Worm (Caenorhabditis elegans) whole organism, L4 larva: Measurements from ENCODE around the gene fipr-3.
A peak's percentile ranks its signal among the peaks of the same experiment; 100 is the strongest.

Source experiments
- F44E2.7 ChIP-seq: fragments of 200-800 bp; sonication (Bioruptor generic); IDR thresholded peaks from 2 replicates; pipeline ENCODE4 v2.1.2; 2022; ENCODE audit warnings: missing genetic modification characterization, missing compliant biosample characterization
- T26A8.4 ChIP-seq: fragments of 200-800 bp; sonication (Bioruptor generic); IDR thresholded peaks from 2 replicates; pipeline ENCODE4 v1.3.6; 2022; ENCODE audit warnings: missing genetic modification characterization, missing compliant biosample characterization
- Y105C5A.15 ChIP-seq: fragments of 200-800 bp; sonication (Bioruptor generic); IDR thresholded peaks from 2 replicates; pipeline ENCODE4 v1.3.6; 2022; ENCODE audit warnings: missing genetic modification characterization, missing compliant biosample characterization
- aha-1 ChIP-seq: fragments of 150-350 bp; peaks from one replicate; lab custom pipeline; 2014; ENCODE audit warnings: missing biosample characterization, missing genetic modification characterization
- ceh-20 ChIP-seq: fragments of 200-800 bp; sonication (Bioruptor generic); IDR thresholded peaks from 2 replicates; pipeline ENCODE4 v1.3.6; 2022; ENCODE audit warnings: missing genetic modification reagents, missing genetic modification characterization, missing compliant biosample characterization
- ceh-32 ChIP-seq: sonication (generic microtip); optimal IDR thresholded peaks from 2 replicates; lab custom pipeline; 2016; ENCODE audit warnings: mild to moderate bottlenecking, missing genetic modification characterization, missing compliant biosample characterization; ENCODE audit not compliant: poor library complexity
- ceh-62 ChIP-seq: sonication (generic microtip); optimal IDR thresholded peaks from 2 replicates; lab custom pipeline; 2017; ENCODE audit warnings: missing biosample characterization, missing genetic modification characterization
- ctbp-1 ChIP-seq: fragments of 200-800 bp; sonication (Bioruptor generic); IDR thresholded peaks from 2 replicates; pipeline ENCODE4 v1.3.6; 2022; ENCODE audit warnings: missing genetic modification reagents, missing genetic modification characterization, missing compliant biosample characterization
- dpl-1 ChIP-seq: fragments of 150-350 bp; optimal IDR thresholded peaks from 2 replicates; lab custom pipeline; 2014; ENCODE audit warnings: missing biosample characterization, missing genetic modification reagents, missing genetic modification characterization
- duxl-1 ChIP-seq: sonication (generic microtip); optimal IDR thresholded peaks from 2 replicates; lab custom pipeline; 2016; ENCODE audit warnings: mild to moderate bottlenecking, missing genetic modification characterization, moderate library complexity, missing compliant biosample characterization; ENCODE audit not compliant: poor library complexity
- egl-27 ChIP-seq: sonication (generic microtip); optimal IDR thresholded peaks from 3 replicates; lab custom pipeline; 2017; ENCODE audit warnings: missing biosample characterization, missing genetic modification reagents, missing genetic modification characterization
- egl-43 ChIP-seq: fragments of 200-800 bp; sonication (Bioruptor generic); IDR thresholded peaks from 2 replicates; pipeline ENCODE4 v1.3.6; 2022; ENCODE audit warnings: missing genetic modification reagents, missing genetic modification characterization, missing compliant biosample characterization
- hlh-11 ChIP-seq: fragments of 200-800 bp; sonication (Bioruptor generic); optimal IDR thresholded peaks from 2 replicates; lab custom pipeline; 2018; ENCODE audit warnings: mild to moderate bottlenecking, missing genetic modification characterization, missing compliant biosample characterization
- hlh-30 ChIP-seq: sonication (generic microtip); optimal IDR thresholded peaks from 2 replicates; lab custom pipeline; 2017; ENCODE audit warnings: antibody characterized with exemption, mild to moderate bottlenecking, missing genetic modification characterization, missing compliant biosample characterization; ENCODE audit not compliant: insufficient read depth
- lim-7 ChIP-seq: fragments of 200-800 bp; sonication (Bioruptor generic); IDR thresholded peaks from 2 replicates; pipeline ENCODE4 v1.3.6; 2022; ENCODE audit warnings: missing genetic modification characterization, missing compliant biosample characterization
- lin-39 ChIP-seq: fragments of 150-350 bp; optimal IDR thresholded peaks from 2 replicates; lab custom pipeline; 2014; ENCODE audit warnings: missing biosample characterization, missing genetic modification reagents, missing genetic modification characterization
- lir-3 ChIP-seq: sonication (generic microtip); optimal IDR thresholded peaks from 2 replicates; lab custom pipeline; 2016; ENCODE audit warnings: mild to moderate bottlenecking, missing genetic modification characterization, missing compliant biosample characterization
- madf-5 ChIP-seq, 2 experiments: fragments of 200-800 bp; sonication (Bioruptor generic); IDR thresholded peaks; 2 replicates each; pipeline ENCODE4 v1.3.6; 2022; ENCODE audit warnings: missing compliant biosample characterization in 2 of 2, missing genetic modification characterization in 2 of 2
- mdt-29 ChIP-seq: fragments of 200-800 bp; sonication (Bioruptor generic); IDR thresholded peaks from 2 replicates; pipeline ENCODE4 v1.3.6; 2022; ENCODE audit warnings: missing genetic modification reagents, missing genetic modification characterization, missing compliant biosample characterization
- mep-1 ChIP-seq: fragments of 150-350 bp; sonication (generic microtip); optimal IDR thresholded peaks from 3 replicates; lab custom pipeline; 2014; ENCODE audit warnings: missing biosample characterization, missing genetic modification characterization
- mxl-3 ChIP-seq: fragments of 200-800 bp; sonication (Bioruptor generic); optimal IDR thresholded peaks from 2 replicates; lab custom pipeline; 2018; ENCODE audit warnings: mild to moderate bottlenecking, missing genetic modification characterization, missing compliant biosample characterization
- nhr-28 ChIP-seq: fragments of 150-350 bp; optimal IDR thresholded peaks from 2 replicates; lab custom pipeline; 2014; ENCODE audit warnings: missing biosample characterization, missing genetic modification characterization
- nhr-41 ChIP-seq: fragments of 200-800 bp; sonication (Bioruptor generic); IDR thresholded peaks from 2 replicates; pipeline ENCODE4 v1.3.6; 2022; ENCODE audit warnings: missing genetic modification reagents, missing genetic modification characterization, missing compliant biosample characterization
- nhr-48 ChIP-seq: sonication (generic microtip); optimal IDR thresholded peaks from 2 replicates; lab custom pipeline; 2016; ENCODE audit warnings: mild to moderate bottlenecking, missing genetic modification characterization, missing compliant biosample characterization
- php-3 ChIP-seq: fragments of 200-800 bp; sonication (Bioruptor generic); IDR thresholded peaks from 2 replicates; pipeline ENCODE4 v1.3.6; 2022; ENCODE audit warnings: missing genetic modification reagents, missing genetic modification characterization, missing compliant biosample characterization
- rbr-2 ChIP-seq: sonication (generic microtip); optimal IDR thresholded peaks from 2 replicates; lab custom pipeline; 2016; ENCODE audit warnings: missing genotype, missing genetic modification characterization, missing compliant biosample characterization
- snpc-1.2 ChIP-seq: fragments of 200-800 bp; sonication (Bioruptor generic); IDR thresholded peaks from 2 replicates; pipeline ENCODE4 v1.3.6; 2022; ENCODE audit warnings: missing genetic modification reagents, missing genetic modification characterization, missing compliant biosample characterization
- spr-3 ChIP-seq: fragments of 200-800 bp; sonication (Bioruptor generic); optimal IDR thresholded peaks from 2 replicates; lab custom pipeline; 2018; ENCODE audit warnings: mild to moderate bottlenecking, missing genetic modification characterization, missing compliant biosample characterization
- unc-62 ChIP-seq, 3 experiments: fragments of 150-350 bp in 1 of 3; sonication (generic microtip); optimal IDR thresholded peaks in 2 of 3; peaks in 1 of 3; 1 replicate in 1 of 3; 2 replicates in 2 of 3; lab custom pipeline; 2014 to 2017; ENCODE audit warnings: missing biosample characterization in 3 of 3, missing genetic modification characterization in 3 of 3, missing genetic modification reagents in 3 of 3, missing genotype in 1 of 3
- zfp-3 ChIP-seq: fragments of 200-800 bp; sonication (Bioruptor generic); conservative IDR thresholded peaks from 2 replicates; pipeline ENCODE4 v1.3.6; 2022; ENCODE audit warnings: missing genetic modification reagents, missing genetic modification characterization, missing compliant biosample characterization
- zip-2 ChIP-seq: fragments of 150-350 bp; optimal IDR thresholded peaks from 2 replicates; lab custom pipeline; 2014; ENCODE audit warnings: missing biosample characterization, missing genetic modification characterization
- ztf-11 ChIP-seq: fragments of 150-350 bp; optimal IDR thresholded peaks from 2 replicates; lab custom pipeline; 2014; ENCODE audit warnings: missing biosample characterization, missing genetic modification characterization

fipr-3 gene

DNA sequence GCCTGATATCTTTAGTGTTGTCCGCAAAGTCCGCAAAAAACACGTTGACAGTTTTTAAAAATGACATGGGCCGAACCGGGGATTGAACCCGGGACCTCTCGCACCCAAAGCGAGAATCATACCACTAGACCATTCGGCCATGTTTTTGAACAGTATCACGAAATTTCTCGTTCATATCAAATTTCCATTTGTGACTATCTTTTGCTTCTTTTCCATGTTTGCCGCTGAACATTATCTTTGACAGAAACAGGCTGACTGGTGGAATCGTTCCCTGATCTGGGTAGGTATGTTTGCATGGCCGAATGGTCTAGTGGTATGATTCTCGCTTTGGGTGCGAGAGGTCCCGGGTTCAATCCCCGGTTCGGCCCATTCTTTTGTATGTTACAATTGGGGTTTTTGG, 14.6 kb downstream of the fipr-3 start (continued):
- peak; percentile 18; the same call in 1 of the 2 replicates for TF ChIP-seq ceh-20 (GFP tag; lab: Robert Waterston, UW)
- peak; percentile 53 for TF ChIP-seq duxl-1 (tag; lab: Kevin White, UChicago)
- TF ChIP-seq nhr-41 (GFP tag; lab: Robert Waterston, UW): peak; percentile 65; the same call in 1 of the 2 replicates
- TF ChIP-seq mxl-3 (GFP tag; lab: Kevin White, UChicago): peak; percentile 44
- TF ChIP-seq hlh-30 (tag; lab: Kevin White, UChicago): peak; percentile 37
- TF ChIP-seq zip-2 (tag; lab: Kevin White, UChicago): peak; percentile 48
- peak; percentile 40 for TF ChIP-seq nhr-28 (tag; lab: Kevin White, UChicago)
- TF ChIP-seq lim-7 (GFP tag; lab: Robert Waterston, UW): peak; percentile 58
- TF ChIP-seq nhr-48 (tag; lab: Kevin White, UChicago): peak; percentile 71
- peak; percentile 59; the same call in 1 of the 2 replicates for TF ChIP-seq php-3 (GFP tag; lab: Robert Waterston, UW)
- 0 out of 2 replicates have a peak, but pooled peaks have one; percentile 71 for TF ChIP-seq mdt-29 (GFP tag; lab: Robert Waterston, UW)

DNA sequence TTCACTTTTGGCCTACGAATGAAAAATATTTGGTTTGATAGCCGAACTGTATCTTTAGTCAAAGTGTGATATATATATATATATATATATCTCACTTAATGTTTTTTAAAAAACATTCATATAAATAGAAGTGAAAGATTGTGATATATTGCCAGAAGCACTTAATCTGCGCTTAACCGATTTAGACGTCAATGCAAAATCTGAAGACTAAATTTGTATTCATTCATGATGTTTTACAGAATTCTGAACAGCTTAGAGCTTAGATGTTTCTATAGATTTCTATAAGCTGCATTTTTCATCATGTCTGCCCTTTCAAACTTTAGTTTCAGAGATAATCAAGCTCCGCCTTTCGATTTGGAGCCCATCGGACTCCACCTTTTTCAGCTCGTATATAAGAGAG, 19.1 kb downstream of the fipr-3 start, which contains the start of gene F23D12.3:
Gene F23D12.3, plus strand, starts transcription at position 301 of the 400 bp plus-strand sequence.
- TF ChIP-seq egl-43 (GFP tag; lab: Robert Waterston, UW) (no peak), snpc-1.2 (GFP tag; lab: Robert Waterston, UW) (no peak), egl-27 (tag; lab: Kevin White, UChicago) (no peak), Y105C5A.15 (no peak), lin-39 (tag; lab: Kevin White, UChicago) (no peak), aha-1 (tag; lab: Kevin White, UChicago) (no peak), ceh-62 (tag; lab: Kevin White, UChicago) (no peak), lir-3 (no peak), madf-5 (GFP tag; IDR thresholded peaks at IDR 0.05; lab: Robert Waterston, UW) (no peak), hlh-30 (tag; lab: Kevin White, UChicago) (no peak), zip-2 (tag; lab: Kevin White, UChicago) (no peak), rbr-2 (tag; lab: Kevin White, UChicago) (no peak)

DNA sequence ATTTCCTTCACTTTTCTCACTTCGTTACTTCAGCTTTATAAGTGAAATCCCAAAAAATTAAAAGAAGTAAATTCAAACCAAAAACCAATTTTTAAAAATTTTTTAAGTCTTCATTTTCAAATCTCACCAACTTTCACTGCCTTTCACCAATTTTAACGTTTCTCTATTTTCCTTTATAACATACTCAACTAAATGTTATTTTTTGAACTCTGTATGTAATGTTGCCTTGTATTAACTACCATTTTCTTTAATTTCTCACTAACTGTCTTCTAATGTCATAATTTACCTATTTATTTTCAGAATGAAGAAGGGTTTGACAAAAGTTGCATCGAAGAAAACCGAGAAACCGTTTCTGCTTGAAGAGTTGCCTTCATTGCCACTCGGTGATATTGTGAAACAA, 21.5 kb downstream of the fipr-3 start, which contains the start of gene F23D12.4:
Gene F23D12.4, plus strand, starts transcription at position 301 of the 400 bp plus-strand sequence.
- TF ChIP-seq F44E2.7 (GFP tag; lab: Robert Waterston, UW) (no peak), dpl-1 (GFP tag; lab: Kevin White, UChicago) (no peak), ctbp-1 (GFP tag; lab: Robert Waterston, UW) (no peak), zip-2 (tag; lab: Kevin White, UChicago) (no peak), ceh-32 (tag; lab: Kevin White, UChicago) (no peak), zfp-3 (GFP tag; lab: Robert Waterston, UW) (no peak), nhr-28 (tag; lab: Kevin White, UChicago) (no peak)

DNA sequence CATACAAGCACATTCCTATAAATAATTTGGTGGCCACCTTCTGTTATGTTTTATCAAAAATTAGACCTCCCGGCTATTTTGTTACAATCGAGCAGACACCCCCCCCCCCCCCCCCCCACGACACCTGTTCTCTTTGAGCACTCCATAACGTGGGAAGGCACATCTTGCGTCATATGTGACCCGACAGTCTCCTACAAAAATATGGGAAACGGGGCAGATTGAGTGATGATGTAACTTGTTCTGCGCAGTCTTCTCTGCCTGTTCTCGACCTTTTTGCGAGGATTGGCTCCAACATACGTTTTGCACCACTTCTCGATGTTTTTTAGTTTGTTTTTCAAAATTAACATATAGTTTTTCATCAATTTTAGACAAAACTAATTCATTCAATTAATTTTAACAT, 24.3 kb downstream of the fipr-3 start:
- no peak for TF ChIP-seq mep-1 (tag; lab: Kevin White, UChicago)
- TF ChIP-seq nhr-41 (GFP tag; lab: Robert Waterston, UW): no peak
- TF ChIP-seq lin-39 (tag; lab: Kevin White, UChicago): no peak
- TF ChIP-seq spr-3 (GFP tag; lab: Kevin White, UChicago): no peak
- TF ChIP-seq aha-1 (tag; lab: Kevin White, UChicago): no peak
- TF ChIP-seq hlh-11 (tag; lab: Kevin White, UChicago): no peak
- no peak for TF ChIP-seq nhr-48 (tag; lab: Kevin White, UChicago)
- TF ChIP-seq ztf-11 (tag; lab: Kevin White, UChicago): no peak
- TF ChIP-seq T26A8.4: no peak
- TF ChIP-seq ceh-20 (GFP tag; lab: Robert Waterston, UW): no peak

DNA sequence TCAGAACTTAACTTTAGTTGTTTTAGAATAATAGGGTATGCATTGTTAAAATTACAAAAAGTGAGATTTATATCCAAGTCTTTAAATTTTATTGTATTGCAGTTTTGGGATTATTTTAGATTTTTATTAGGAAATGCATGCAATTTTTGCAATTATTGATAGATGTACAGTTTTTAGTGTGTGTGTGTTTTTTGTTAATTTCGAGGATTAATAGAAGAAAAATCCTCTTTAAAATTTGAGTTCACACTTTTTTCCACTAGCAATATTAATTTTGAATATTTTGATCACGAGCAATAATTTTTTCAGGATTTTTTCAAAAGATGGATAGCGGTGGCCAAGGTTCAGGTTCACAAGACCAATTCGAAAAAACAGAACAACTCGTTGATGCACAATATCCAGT, 24.7 kb downstream of the fipr-3 start, which contains the start of gene jmjd-3.2:
Gene jmjd-3.2, plus strand, starts transcription at position 301 of the 400 bp plus-strand sequence.
- TF ChIP-seq unc-62 (GFP tag; optimal IDR thresholded peaks at IDR 0.05 in 1 of 2; lab: Kevin White, UChicago): peak in 1 of 2 experiments; percentile 32
- no peak for TF ChIP-seq unc-62 (tag; optimal IDR thresholded peaks at IDR 0.05; lab: Kevin White, UChicago)
- TF ChIP-seq zfp-3 (GFP tag; lab: Robert Waterston, UW): no peak
- TF ChIP-seq, all 104 proteins: peak for 1
